Worm (Caenorhabditis elegans): ENCODE data around the gene hrpa-1.

The hrpa-1 gene

DNA sequence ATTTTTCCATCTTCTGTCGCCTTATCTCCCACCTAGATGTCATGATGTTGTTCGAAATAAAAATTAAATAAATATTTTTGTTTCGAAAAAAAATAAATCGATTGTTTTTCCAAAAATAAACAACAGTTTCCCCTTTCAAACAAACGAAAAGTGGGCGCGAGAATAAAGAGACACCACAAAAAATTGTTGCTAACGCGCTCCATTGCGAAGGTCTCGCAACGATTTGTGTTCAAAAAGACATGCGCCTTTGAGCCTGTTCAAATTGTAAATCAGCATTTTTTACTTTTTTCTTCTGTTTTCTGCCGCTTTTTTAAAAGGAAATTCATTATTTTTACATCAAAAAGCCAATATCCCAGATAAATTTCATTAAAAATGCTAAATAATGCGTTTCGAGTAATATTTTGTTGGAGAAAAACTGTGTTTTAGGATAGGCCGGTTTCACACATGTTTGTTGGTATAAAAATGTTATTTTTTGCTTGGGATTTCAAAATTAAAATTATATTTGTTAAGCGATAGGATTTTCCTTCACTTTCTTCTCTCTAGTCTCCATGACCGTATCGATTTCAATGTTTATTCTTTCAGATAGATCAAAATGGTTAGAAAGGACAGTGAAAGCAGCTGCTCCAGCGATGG, 44.0 kb downstream of the hrpa-1 start, which contains the start of gene W08E12.7:
Gene W08E12.7 (plus strand): TSS at position 583 of the 633 bp plus-strand sequence.
- peak; percentile 66 for TF ChIP-seq jun-1 (tag; optimal IDR thresholded peaks at IDR 0.05)
- peak; percentile 80; the same call in 1 of the 2 replicates for TF ChIP-seq D1046.2 (GFP tag; IDR thresholded peaks at IDR 0.05)
- TF ChIP-seq ztf-7 (tag; optimal IDR thresholded peaks at IDR 0.05), result peak; percentile 50
- peak; percentile 91 for TF ChIP-seq rbr-2 (tag; optimal IDR thresholded peaks at IDR 0.05)
- no peak for TF ChIP-seq fos-1 (tag; optimal IDR thresholded peaks at IDR 0.05)
- TF ChIP-seq snpc-4 (tag; optimal IDR thresholded peaks at IDR 0.05), result peak; percentile 9
- TF ChIP-seq ces-1 (GFP tag; optimal IDR thresholded peaks at IDR 0.05), result no peak
- TF ChIP-seq ZK337.2 (GFP tag; IDR thresholded peaks at IDR 0.05), result no peak
- no peak for TF ChIP-seq tag-97 (GFP tag; IDR thresholded peaks at IDR 0.05)
- peak; percentile 61; the same call in 1 of the 2 replicates for TF ChIP-seq Y48G9A.11 (GFP tag; IDR thresholded peaks at IDR 0.05)
- TF ChIP-seq ceh-32 (tag; optimal IDR thresholded peaks at IDR 0.05; ENCODE audit: poor library complexity), result no peak
- TF ChIP-seq F49E8.2 (tag; optimal IDR thresholded peaks at IDR 0.05; ENCODE audit: borderline replicate concordance), result peak; percentile 38
- peak; percentile 96 for TF ChIP-seq nhr-28 (tag; optimal IDR thresholded peaks at IDR 0.05)
- no peak for TF ChIP-seq Y105C5A.15 (GFP tag; IDR thresholded peaks at IDR 0.05)
- TF ChIP-seq lin-29 (GFP tag; IDR thresholded peaks at IDR 0.05), result peak; percentile 71; the same call in 1 of the 2 replicates
- peak; percentile 74; the same call in 1 of the 2 replicates for TF ChIP-seq madf-9 (GFP tag; conservative IDR thresholded peaks at IDR 0.05)
- peak; percentile 49; the same call in 1 of the 2 replicates for TF ChIP-seq mdt-29 (GFP tag; IDR thresholded peaks at IDR 0.05)
- peak; percentile 95 for TF ChIP-seq nhr-11 (tag; optimal IDR thresholded peaks at IDR 0.05)
- no peak; a peak in 1 of 4 replicates for TF ChIP-seq madf-5 (GFP tag; IDR thresholded peaks at IDR 0.05)
- peak; percentile 58 to 94 for TF ChIP-seq mdl-1 (tag; optimal IDR thresholded peaks at IDR 0.05)
- TF ChIP-seq ceh-44 (GFP tag; IDR thresholded peaks at IDR 0.05), result peak; percentile 91
- TF ChIP-seq nhr-77 (tag; optimal IDR thresholded peaks at IDR 0.05), result peak; percentile 98
- TF ChIP-seq nhr-25 (tag; optimal IDR thresholded peaks at IDR 0.05; ENCODE audit: borderline replicate concordance, insufficient read depth), result peak; percentile 64
- TF ChIP-seq dmd-8 (GFP tag; IDR thresholded peaks at IDR 0.05), result no peak
- TF ChIP-seq F26F4.8 (GFP tag; conservative IDR thresholded peaks at IDR 0.05), result no peak
- TF ChIP-seq spr-1 (tag; optimal IDR thresholded peaks at IDR 0.05), result peak; percentile 68
- peak; percentile 80; the same call in 1 of the 2 replicates for TF ChIP-seq dmd-9 (GFP tag; IDR thresholded peaks at IDR 0.05)
- TF ChIP-seq zfp-2 (tag; optimal IDR thresholded peaks at IDR 0.05), result peak; percentile 77
- no peak for TF ChIP-seq egl-27 (tag; optimal IDR thresholded peaks at IDR 0.05)
- peak; percentile 79 for TF ChIP-seq mxl-3 (GFP tag; optimal IDR thresholded peaks at IDR 0.05)
- peak; percentile 99 for TF ChIP-seq aha-1 (tag)
- TF ChIP-seq lsy-2 (tag; optimal IDR thresholded peaks at IDR 0.05), result peak; percentile 90 to 97
- TF ChIP-seq nhr-237 (tag; optimal IDR thresholded peaks at IDR 0.05), result peak; percentile 14
- no peak for TF ChIP-seq pha-4 (GFP tag; IDR thresholded peaks at IDR 0.05)
- peak; percentile 99 for TF ChIP-seq pha-4 (tag; optimal IDR thresholded peaks at IDR 0.05)
- TF ChIP-seq ztf-11 (tag; optimal IDR thresholded peaks at IDR 0.05), result no peak
- peak; percentile 99 for TF ChIP-seq dve-1 (tag; optimal IDR thresholded peaks at IDR 0.05; ENCODE audit: insufficient read depth)
- TF ChIP-seq lin-38 (GFP tag; IDR thresholded peaks at IDR 0.05), result peak; percentile 100
- peak; percentile 85 for TF ChIP-seq vab-7 (GFP tag; IDR thresholded peaks at IDR 0.05)
- peak; percentile 91 for TF ChIP-seq lin-15B (tag; optimal IDR thresholded peaks at IDR 0.05)
- peak; percentile 87 for TF ChIP-seq hlh-11 (tag; optimal IDR thresholded peaks at IDR 0.05)
- TF ChIP-seq mxl-2 (GFP tag; conservative IDR thresholded peaks at IDR 0.05), result 0 out of 2 replicates have a peak, but pooled peaks have one; percentile 48
- TF ChIP-seq mes-2 (tag; optimal IDR thresholded peaks at IDR 0.05; ENCODE audit: poor library complexity, severe bottlenecking), result peak; percentile 96
- peak; percentile 84 for TF ChIP-seq dmd-6 (GFP tag; IDR thresholded peaks at IDR 0.05)
- TF ChIP-seq ZK546.5 (tag; optimal IDR thresholded peaks at IDR 0.05), result peak in 1 of 2 experiments; percentile 53
- peak; percentile 86; the same call in 1 of the 2 replicates for TF ChIP-seq nhr-42 (GFP tag; IDR thresholded peaks at IDR 0.05)
- TF ChIP-seq lin-1 (GFP tag; IDR thresholded peaks at IDR 0.05), result no peak
- TF ChIP-seq F37D6.2 (tag; optimal IDR thresholded peaks at IDR 0.05), result peak; percentile 69
- peak; percentile 39 for TF ChIP-seq zip-2 (tag; optimal IDR thresholded peaks at IDR 0.05)
- TF ChIP-seq spr-3 (GFP tag; optimal IDR thresholded peaks at IDR 0.05), result peak; percentile 32

Data from whole organism, L4 larva.